Fruit fly (Drosophila melanogaster) whole organism, embryonic: Measurements from ENCODE around the gene CG5043.

Source experiments
- Atf3 ChIP-seq: fragments of 200-800 bp; sonication (Bioruptor generic); optimal IDR thresholded peaks from 3 replicates; lab custom pipeline; 2016; ENCODE audit warnings: missing biosample characterization, missing genetic modification characterization
- Blimp-1 ChIP-seq: fragments of 200-800 bp; sonication (Bioruptor generic); optimal IDR thresholded peaks from 3 replicates; lab custom pipeline; 2018; ENCODE audit warnings: missing biosample characterization, missing genetic modification characterization, mild to moderate bottlenecking, moderate library complexity, missing genetic modification reagents
- CG10654 ChIP-seq: fragments of 200-800 bp; sonication (Bioruptor generic); optimal IDR thresholded peaks from 2 replicates; lab custom pipeline; 2016; ENCODE audit warnings: missing biosample characterization, missing genetic modification characterization
- CG11456 ChIP-seq: fragments of 200-800 bp; sonication (Bioruptor generic); IDR thresholded peaks from 3 replicates; pipeline ENCODE4 v1.3.6; 2022; ENCODE audit warnings: missing biosample characterization, missing genetic modification characterization
- CG11560 ChIP-seq: fragments of 200-800 bp; sonication (Bioruptor generic); IDR thresholded peaks from 3 replicates; pipeline ENCODE4 v1.3.6; 2022; ENCODE audit warnings: missing biosample characterization, missing genetic modification characterization
- CG11696 ChIP-seq: fragments of 200-800 bp; sonication (Bioruptor generic); IDR thresholded peaks from 2 replicates; pipeline ENCODE4 v1.3.6; 2022; ENCODE audit warnings: missing biosample characterization, missing genetic modification characterization
- CG12299 ChIP-seq: fragments of 200-800 bp; sonication (Bioruptor generic); optimal IDR thresholded peaks from 2 replicates; lab custom pipeline; 2018; ENCODE audit warnings: missing biosample characterization, mild to moderate bottlenecking, missing genetic modification characterization
- CG12769 ChIP-seq: fragments of 200-800 bp; sonication (Bioruptor generic); optimal IDR thresholded peaks from 2 replicates; lab custom pipeline; 2019; ENCODE audit warnings: missing biosample characterization, mild to moderate bottlenecking, missing genetic modification characterization, moderate library complexity
- CG13894 ChIP-seq: fragments of 200-800 bp; sonication (Bioruptor generic); optimal IDR thresholded peaks from 3 replicates; lab custom pipeline; 2018; ENCODE audit warnings: missing biosample characterization, mild to moderate bottlenecking, missing genetic modification characterization, moderate library complexity
- CG15011 ChIP-seq: fragments of 200-800 bp; sonication (Bioruptor generic); optimal IDR thresholded peaks from 3 replicates; lab custom pipeline; 2018; ENCODE audit warnings: missing biosample characterization, mild to moderate bottlenecking, missing genetic modification characterization
- CG1529 ChIP-seq: fragments of 200-800 bp; sonication (Bioruptor generic); optimal IDR thresholded peaks from 3 replicates; lab custom pipeline; 2018; ENCODE audit warnings: missing biosample characterization, missing genetic modification characterization
- CG15514 ChIP-seq: fragments of 200-800 bp; sonication (Bioruptor generic); optimal IDR thresholded peaks from 3 replicates; lab custom pipeline; 2017; ENCODE audit warnings: missing biosample characterization, missing genetic modification characterization, mild to moderate bottlenecking, moderate library complexity, missing genetic modification reagents
- CG17359 ChIP-seq: fragments of 200-800 bp; sonication (Bioruptor generic); optimal IDR thresholded peaks from 3 replicates; lab custom pipeline; 2018; ENCODE audit warnings: missing biosample characterization, mild to moderate bottlenecking, missing genetic modification characterization, moderate library complexity
- CG17568 ChIP-seq: fragments of 200-800 bp; sonication (Bioruptor generic); optimal IDR thresholded peaks from 2 replicates; lab custom pipeline; 2018; ENCODE audit warnings: missing biosample characterization, mild to moderate bottlenecking, missing genetic modification characterization, moderate library complexity
- CG2116 ChIP-seq: fragments of 200-800 bp; sonication (Bioruptor generic); optimal IDR thresholded peaks from 3 replicates; lab custom pipeline; 2018; ENCODE audit warnings: missing biosample characterization, mild to moderate bottlenecking, missing genetic modification characterization
- CG3995 ChIP-seq: fragments of 200-800 bp; sonication (Bioruptor generic); optimal IDR thresholded peaks from 3 replicates; lab custom pipeline; 2016; ENCODE audit warnings: missing biosample characterization, missing genetic modification characterization
- CG4424 ChIP-seq: fragments of 200-800 bp; sonication (Bioruptor generic); optimal IDR thresholded peaks from 3 replicates; lab custom pipeline; 2016; ENCODE audit warnings: missing biosample characterization, missing genetic modification characterization
- CG4617 ChIP-seq: fragments of 200-800 bp; sonication (Bioruptor generic); optimal IDR thresholded peaks from 3 replicates; lab custom pipeline; 2016; ENCODE audit warnings: missing biosample characterization, missing genetic modification characterization, borderline replicate concordance
- CG6175 ChIP-seq: fragments of 200-800 bp; sonication (Bioruptor generic); IDR thresholded peaks from 3 replicates; pipeline ENCODE4 v1.3.6; 2022; ENCODE audit warnings: missing biosample characterization, missing genetic modification characterization
- CG9817 ChIP-seq: fragments of 200-800 bp; sonication (Bioruptor generic); optimal IDR thresholded peaks from 2 replicates; lab custom pipeline; 2018; ENCODE audit warnings: missing biosample characterization, mild to moderate bottlenecking, missing genetic modification characterization, moderate library complexity
- CG9932 ChIP-seq: fragments of 200-800 bp; sonication (Bioruptor generic); IDR thresholded peaks from 2 replicates; pipeline ENCODE4 v1.3.6; 2022; ENCODE audit warnings: missing biosample characterization, missing genetic modification characterization
- CkIIα-i1 ChIP-seq: fragments of 200-800 bp; sonication (Bioruptor generic); IDR thresholded peaks from 2 replicates; pipeline ENCODE4 v1.3.6; 2022; ENCODE audit warnings: missing biosample characterization, missing genetic modification characterization
- D19B ChIP-seq: fragments of 200-800 bp; sonication (Bioruptor generic); optimal IDR thresholded peaks from 2 replicates; lab custom pipeline; 2017; ENCODE audit warnings: missing biosample characterization, mild to moderate bottlenecking, missing genetic modification characterization
- Doc3 ChIP-seq: fragments of 200-800 bp; sonication (Bioruptor generic); IDR thresholded peaks from 3 replicates; pipeline ENCODE4 v1.3.6; 2022; ENCODE audit warnings: missing biosample characterization, missing genetic modification characterization; ENCODE audit not compliant: partially characterized antibody
- Dp ChIP-seq: fragments of 200-800 bp; sonication (Bioruptor generic); optimal IDR thresholded peaks from 2 replicates; lab custom pipeline; 2018; ENCODE audit warnings: missing biosample characterization, mild to moderate bottlenecking, missing genetic modification characterization, moderate library complexity
- ERR ChIP-seq: fragments of 200-800 bp; sonication (Bioruptor generic); optimal IDR thresholded peaks from 2 replicates; lab custom pipeline; 2016; ENCODE audit warnings: missing biosample characterization, missing genetic modification characterization
- GATAe ChIP-seq: fragments of 200-800 bp; sonication (Bioruptor generic); conservative IDR thresholded peaks from 2 replicates; pipeline ENCODE4 v1.3.6; 2022; ENCODE audit warnings: missing biosample characterization, missing genetic modification characterization
- HLH4C ChIP-seq: fragments of 200-800 bp; sonication (Bioruptor generic); IDR thresholded peaks from 3 replicates; pipeline ENCODE4 v1.3.6; 2022; ENCODE audit warnings: missing biosample characterization, missing genetic modification characterization; ENCODE audit not compliant: partially characterized antibody
- Jarid2 ChIP-seq: fragments of 200-800 bp; sonication (Bioruptor generic); optimal IDR thresholded peaks from 3 replicates; lab custom pipeline; 2017; ENCODE audit warnings: mild to moderate bottlenecking, missing biosample characterization, missing genetic modification reagents, missing genetic modification characterization
- MBD-R2 ChIP-seq: fragments of 200-800 bp; sonication (Bioruptor generic); IDR thresholded peaks from 2 replicates; pipeline ENCODE4 v1.3.6; 2022; ENCODE audit warnings: missing biosample characterization, missing genetic modification characterization
- Meics ChIP-seq: fragments of 200-800 bp; sonication (Bioruptor generic); optimal IDR thresholded peaks from 2 replicates; lab custom pipeline; 2017; ENCODE audit warnings: missing biosample characterization, mild to moderate bottlenecking, missing genetic modification characterization
- NFAT ChIP-seq: fragments of 200-800 bp; sonication (Bioruptor generic); IDR thresholded peaks from 2 replicates; pipeline ENCODE4 v1.3.6; 2022; ENCODE audit warnings: missing biosample characterization, missing genetic modification characterization
- Ravus ChIP-seq: fragments of 200-800 bp; sonication (Bioruptor generic); IDR thresholded peaks from 2 replicates; pipeline ENCODE4 v1.3.6; 2022; ENCODE audit warnings: missing biosample characterization, missing genetic modification characterization
- Scr ChIP-seq: fragments of 200-800 bp; sonication (Bioruptor generic); IDR thresholded peaks from 2 replicates; pipeline ENCODE4 v1.3.6; 2022; ENCODE audit warnings: missing biosample characterization, missing genetic modification characterization; ENCODE audit not compliant: partially characterized antibody
- Tbp ChIP-seq: fragments of >200 bp; optimal IDR thresholded peaks from 2 replicates; lab custom pipeline; 2018; ENCODE audit warnings: missing biosample characterization, missing genetic modification characterization
- abd-A ChIP-seq: fragments of 200-800 bp; sonication (Bioruptor generic); optimal IDR thresholded peaks from 3 replicates; lab custom pipeline; 2019; ENCODE audit warnings: missing biosample characterization, mild to moderate bottlenecking, missing genetic modification characterization, moderate library complexity
- ato ChIP-seq: fragments of 200-800 bp; sonication (Bioruptor generic); IDR thresholded peaks from 2 replicates; pipeline ENCODE4 v1.3.6; 2022; ENCODE audit warnings: missing biosample characterization, missing genetic modification characterization; ENCODE audit not compliant: partially characterized antibody
- ci ChIP-seq: fragments of 200-800 bp; sonication (Bioruptor generic); IDR thresholded peaks from 3 replicates; pipeline ENCODE4 v1.3.6; 2022; ENCODE audit warnings: missing biosample characterization, missing genetic modification characterization
- ewg ChIP-seq: fragments of 200-800 bp; sonication (Bioruptor generic); optimal IDR thresholded peaks from 3 replicates; lab custom pipeline; 2017; ENCODE audit warnings: mild to moderate bottlenecking, missing biosample characterization, missing genetic modification reagents, missing genetic modification characterization
- kni ChIP-seq: fragments of 200-800 bp; sonication (Bioruptor generic); optimal IDR thresholded peaks from 3 replicates; lab custom pipeline; 2017; ENCODE audit warnings: mild to moderate bottlenecking, missing biosample characterization, missing genetic modification reagents, missing genetic modification characterization
- lbe ChIP-seq: fragments of 200-800 bp; sonication (Bioruptor generic); optimal IDR thresholded peaks from 2 replicates; lab custom pipeline; 2016; ENCODE audit warnings: missing biosample characterization, mild to moderate bottlenecking, missing genetic modification characterization
- lola ChIP-seq, 3 experiments: fragments of >200 bp in 2 of 3; fragments of 200-800 bp in 1 of 3; sonication (Bioruptor generic) in 1 of 3; optimal IDR thresholded peaks; 2 replicates each; lab custom pipeline; 2017 to 2019; ENCODE audit warnings: missing biosample characterization in 3 of 3, missing genetic modification characterization in 3 of 3, mild to moderate bottlenecking in 1 of 3, moderate library complexity in 1 of 3
- pzg ChIP-seq: fragments of 200-800 bp; sonication (Bioruptor generic); optimal IDR thresholded peaks from 3 replicates; lab custom pipeline; 2018; ENCODE audit warnings: missing biosample characterization, mild to moderate bottlenecking, missing genetic modification characterization, moderate library complexity
- sd ChIP-seq: fragments of 200-800 bp; sonication (Bioruptor generic); optimal IDR thresholded peaks from 3 replicates; lab custom pipeline; 2018; ENCODE audit warnings: missing biosample characterization, mild to moderate bottlenecking, missing genetic modification characterization, moderate library complexity
- sens ChIP-seq: fragments of 200-800 bp; sonication (Bioruptor generic); peaks from one replicate; lab custom pipeline; 2016; ENCODE audit warnings: missing biosample characterization, missing genetic modification characterization
- stwl ChIP-seq: fragments of 200-800 bp; sonication (Bioruptor generic); optimal IDR thresholded peaks from 3 replicates; lab custom pipeline; 2018; ENCODE audit warnings: missing biosample characterization, mild to moderate bottlenecking, missing genetic modification characterization, moderate library complexity
- toy ChIP-seq: fragments of 200-800 bp; sonication (Bioruptor generic); IDR thresholded peaks from 2 replicates; pipeline ENCODE4 v1.3.6; 2022; ENCODE audit warnings: missing biosample characterization, missing genetic modification characterization

CG5043 gene

dm6 chr2L:17449608-17450504, 16.2 kb downstream of the CG5043 start, which contains the start of gene dl (continued):
- TF ChIP-seq Meics (GFP tag; lab: Kevin White, UChicago), result peak; percentile 6
- TF ChIP-seq Dp, result peak; percentile 27
- TF ChIP-seq ewg (GFP tag; lab: Kevin White, UChicago), result no peak
- TF ChIP-seq CG9817 (tag; lab: Kevin White, UChicago), result no peak
- no peak for TF ChIP-seq MBD-R2
- TF ChIP-seq CG4424 (GFP tag; lab: Kevin White, UChicago), result peak; percentile 11
- peak; percentile 75 for TF ChIP-seq kni (GFP tag; lab: Kevin White, UChicago)
- peak; percentile 3 for TF ChIP-seq pzg (GFP tag; lab: Kevin White, UChicago)
- TF ChIP-seq CG1529 (GFP tag; lab: Kevin White, UChicago), result no peak
- TF ChIP-seq Ravus (GFP tag; lab: Robert Waterston, UW), result no peak
- TF ChIP-seq lola (GFP tag; optimal IDR thresholded peaks at IDR 0.05; lab: Kevin White, UChicago), result no peak
- no peak for TF ChIP-seq CG10654 (GFP tag; lab: Kevin White, UChicago)
- TF ChIP-seq CG11696 (GFP tag; lab: Robert Waterston, UW), result 0 out of 2 replicates have a peak, but pooled peaks have one; percentile 30
- TF ChIP-seq Doc3, result no peak
- no peak for TF ChIP-seq CkIIα-i1
- no peak for TF ChIP-seq Atf3 (GFP tag; lab: Kevin White, UChicago)
- TF ChIP-seq CG11560, result peak; percentile 47; the same call in 1 of the 3 replicates
- TF ChIP-seq HLH4C (GFP tag; lab: Robert Waterston, UW), result peak; percentile 39; the same call in 1 of the 3 replicates
- TF ChIP-seq abd-A, result peak; percentile 69
- TF ChIP-seq CG12299 (tag; lab: Kevin White, UChicago), result no peak
- TF ChIP-seq CG17359 (tag; lab: Kevin White, UChicago), result no peak
- peak; percentile 53; the same call in 2 of the 3 replicates for TF ChIP-seq ci (GFP tag; lab: Robert Waterston, UW)
- no peak for TF ChIP-seq Tbp (GFP tag; lab: Kevin White, UChicago)
- TF ChIP-seq stwl, result peak; percentile 24
- TF ChIP-seq CG6175 (GFP tag; lab: Robert Waterston, UW), result 0 out of 3 replicates have a peak, but pooled peaks have one; percentile 53
- TF ChIP-seq CG15514, result peak; percentile 14
- no peak for TF ChIP-seq CG4617 (GFP tag; lab: Kevin White, UChicago)
- TF ChIP-seq CG15011, result no peak
- peak; percentile 35; the same call in 1 of the 2 replicates for TF ChIP-seq Scr (GFP tag; lab: Robert Waterston, UW)
- TF ChIP-seq CG9932 (GFP tag; lab: Robert Waterston, UW), result peak; percentile 33; the same call in 1 of the 2 replicates
- no peak for TF ChIP-seq CG2116
- TF ChIP-seq CG13894 (tag; lab: Kevin White, UChicago), result peak; percentile 7
- peak; percentile 80 for TF ChIP-seq sens
- peak; percentile 5 for TF ChIP-seq CG17568 (GFP tag; lab: Kevin White, UChicago)
- TF ChIP-seq sd (tag; lab: Kevin White, UChicago), result peak; percentile 68
- no peak for TF ChIP-seq CG3995 (GFP tag; lab: Kevin White, UChicago)
- TF ChIP-seq lbe, result peak; percentile 1
- TF ChIP-seq Jarid2 (GFP tag; lab: Kevin White, UChicago), result peak; percentile 90
- peak; percentile 46; the same call in 1 of the 2 replicates for TF ChIP-seq NFAT (GFP tag; lab: Robert Waterston, UW)
- TF ChIP-seq GATAe (GFP tag; lab: Robert Waterston, UW), result peak; percentile 18; the same call in 1 of the 2 replicates
- no peak for TF ChIP-seq toy (GFP tag; lab: Robert Waterston, UW)
- 0 out of 3 replicates have a peak, but pooled peaks have one; percentile 7 for TF ChIP-seq CG11456 (GFP tag; lab: Robert Waterston, UW)
- peak; percentile 58 for TF ChIP-seq Blimp-1
- TF ChIP-seq ato, result peak; percentile 35; the same call in 1 of the 2 replicates
- TF ChIP-seq D19B, result peak; percentile 84
- TF ChIP-seq CG12769 (tag; lab: Kevin White, UChicago), result peak; percentile 61
- TF ChIP-seq ERR (GFP tag; lab: Kevin White, UChicago), result peak; percentile 1
